Worm (Caenorhabditis elegans): Measurements from ENCODE around the gene F08G12.11.

- TF ChIP-seq somi-1 (GFP tag; optimal IDR thresholded peaks at IDR 0.05) (no peak), snpc-4 (GFP tag; optimal IDR thresholded peaks at IDR 0.05) (no peak), snpc-4 (tag; optimal IDR thresholded peaks at IDR 0.05) (no peak), lin-35 (GFP tag; optimal IDR thresholded peaks at IDR 0.05) (no peak)
Measured at ce11 chrX:11340478-11340877, 25.1 kb upstream of the F08G12.11 start.
